Fruit fly (Drosophila melanogaster) Kc167 (cell line): ENCODE data around the gene Hibch.

ENCODE experiments used
- Sin3A ChIP-seq: fragments of >200 bp; optimal IDR thresholded peaks from 2 replicates; lab custom pipeline; 2018; ENCODE audit warnings: missing external identifiers
- h ChIP-seq: fragments of >200 bp; optimal IDR thresholded peaks from 3 replicates; lab custom pipeline; 2018; ENCODE audit warnings: missing external identifiers
- insv ChIP-seq: fragments of >200 bp; optimal IDR thresholded peaks from 3 replicates; lab custom pipeline; 2018; ENCODE audit warnings: missing external identifiers
- psq ChIP-seq: fragments of >200 bp; optimal IDR thresholded peaks from 2 replicates; lab custom pipeline; 2017; ENCODE audit warnings: missing external identifiers

- no peak for TF ChIP-seq Sin3A (lab: Kevin White, UChicago)
- no peak for TF ChIP-seq psq (lab: Kevin White, UChicago)
- TF ChIP-seq h (lab: Kevin White, UChicago), result no peak
- TF ChIP-seq insv, result no peak
Observed at dm6 chr3R:15345198-15346017, 11.6 kb upstream of the Hibch start.
